Worm (Caenorhabditis elegans) whole organism, L1 larva: Measurements from ENCODE around the gene men-1.

Source experiments
- F16B12.6 ChIP-seq: fragments of 150-350 bp; optimal IDR thresholded peaks from 2 replicates; lab custom pipeline; 2014; ENCODE audit warnings: missing biosample characterization, missing genetic modification characterization
- Y116A8C.19 ChIP-seq: sonication (generic microtip); optimal IDR thresholded peaks from 2 replicates; lab custom pipeline; 2016; ENCODE audit warnings: missing compliant biosample characterization, missing genetic modification characterization, borderline replicate concordance
- alr-1 ChIP-seq: fragments of 200-800 bp; sonication (Bioruptor generic); optimal IDR thresholded peaks from 2 replicates; lab custom pipeline; 2018; ENCODE audit warnings: borderline replicate concordance, mild to moderate bottlenecking, missing genetic modification characterization, missing compliant biosample characterization
- ama-1 ChIP-seq: fragments of 150-350 bp; optimal IDR thresholded peaks from 2 replicates; lab custom pipeline; 2014
- blmp-1 ChIP-seq: fragments of 150-350 bp; optimal IDR thresholded peaks from 2 replicates; lab custom pipeline; 2014; ENCODE audit warnings: missing biosample characterization, missing genetic modification characterization
- ceh-63 ChIP-seq: fragments of 200-800 bp; sonication (Bioruptor generic); optimal IDR thresholded peaks from 2 replicates; lab custom pipeline; 2018; ENCODE audit warnings: mild to moderate bottlenecking, missing genetic modification characterization, missing compliant biosample characterization
- ceh-88 ChIP-seq: fragments of 200-800 bp; sonication (Bioruptor generic); IDR thresholded peaks from 2 replicates; pipeline ENCODE4 v1.3.6; 2022; ENCODE audit warnings: missing genetic modification characterization, missing compliant biosample characterization
- ceh-90 ChIP-seq: sonication (generic microtip); optimal IDR thresholded peaks from 2 replicates; lab custom pipeline; 2016; ENCODE audit warnings: missing genetic modification characterization, missing compliant biosample characterization
- ces-1 ChIP-seq: fragments of 150-350 bp; optimal IDR thresholded peaks from 2 replicates; lab custom pipeline; 2014; ENCODE audit warnings: missing biosample characterization, missing genetic modification reagents, missing genetic modification characterization
- dpl-1 ChIP-seq, 3 experiments: fragments of 150-350 bp in 2 of 3; sonication (generic microtip) in 1 of 3; optimal IDR thresholded peaks; 2 replicates each; lab custom pipeline; 2014 to 2017; ENCODE audit warnings: missing biosample characterization in 3 of 3, missing genetic modification characterization in 3 of 3, missing genetic modification reagents in 3 of 3
- dsc-1 ChIP-seq: sonication (generic microtip); optimal IDR thresholded peaks from 2 replicates; lab custom pipeline; 2016; ENCODE audit warnings: mild to moderate bottlenecking, missing genetic modification characterization, missing compliant biosample characterization
- efl-3 ChIP-seq: fragments of 200-800 bp; sonication (Bioruptor generic); optimal IDR thresholded peaks from 2 replicates; lab custom pipeline; 2018; ENCODE audit warnings: mild to moderate bottlenecking, missing genetic modification characterization, missing compliant biosample characterization
- egl-27 ChIP-seq, 2 experiments: fragments of 150-350 bp in 1 of 2; sonication (generic microtip); optimal IDR thresholded peaks; 3 replicates each; lab custom pipeline; 2017 to 2018; ENCODE audit warnings: missing biosample characterization in 2 of 2, missing genetic modification characterization in 2 of 2, missing genetic modification reagents in 2 of 2
- elt-2 ChIP-seq: sonication (generic microtip); optimal IDR thresholded peaks from 2 replicates; lab custom pipeline; 2016; ENCODE audit warnings: missing genetic modification characterization, mild to moderate bottlenecking, inconsistent platforms, missing compliant biosample characterization, missing genetic modification reagents
- fkh-10 ChIP-seq: sonication (generic microtip); optimal IDR thresholded peaks from 2 replicates; lab custom pipeline; 2017; ENCODE audit warnings: missing biosample characterization, missing genetic modification reagents, missing genetic modification characterization
- hpl-2 ChIP-seq: fragments of 150-350 bp; optimal IDR thresholded peaks from 2 replicates; lab custom pipeline; 2014; ENCODE audit warnings: missing biosample characterization, missing genetic modification reagents, missing genetic modification characterization
- irx-1 ChIP-seq: sonication (generic microtip); optimal IDR thresholded peaks from 2 replicates; lab custom pipeline; 2016; ENCODE audit warnings: missing genetic modification characterization, missing compliant biosample characterization
- lin-13 ChIP-seq: fragments of 150-350 bp; optimal IDR thresholded peaks from 2 replicates; lab custom pipeline; 2014; ENCODE audit warnings: missing biosample characterization, missing genetic modification reagents, missing genetic modification characterization
- lin-14 ChIP-seq: fragments of 200-800 bp; sonication (Bioruptor generic); optimal IDR thresholded peaks from 2 replicates; lab custom pipeline; 2018; ENCODE audit warnings: mild to moderate bottlenecking, missing genetic modification characterization, moderate library complexity, missing compliant biosample characterization
- lin-15B ChIP-seq: fragments of 150-350 bp; sonication (generic microtip); optimal IDR thresholded peaks from 3 replicates; lab custom pipeline; 2014; ENCODE audit warnings: missing biosample characterization, missing genetic modification characterization
- lin-35 ChIP-seq, 2 experiments: fragments of 150-350 bp; optimal IDR thresholded peaks; 2 replicates each; lab custom pipeline; 2014; ENCODE audit warnings: missing biosample characterization in 2 of 2, missing genetic modification characterization in 2 of 2, missing genetic modification reagents in 2 of 2
- lsy-2 ChIP-seq, 2 experiments: fragments of 150-350 bp; optimal IDR thresholded peaks; 2 replicates each; lab custom pipeline; 2014; ENCODE audit warnings: missing biosample characterization in 2 of 2, missing genetic modification characterization in 2 of 2
- mab-9 ChIP-seq: fragments of 200-800 bp; sonication (Bioruptor generic); IDR thresholded peaks from 2 replicates; pipeline ENCODE4 v1.3.6; 2022; ENCODE audit warnings: missing genetic modification reagents, missing genetic modification characterization, missing compliant biosample characterization
- mdl-1 ChIP-seq, 2 experiments: fragments of 150-350 bp; optimal IDR thresholded peaks; 2 replicates each; lab custom pipeline; 2014 to 2017; ENCODE audit warnings: missing biosample characterization in 2 of 2, missing genetic modification characterization in 2 of 2, inconsistent platforms in 1 of 2
- mef-2 ChIP-seq: fragments of 150-350 bp; optimal IDR thresholded peaks from 2 replicates; lab custom pipeline; 2014; ENCODE audit warnings: missing biosample characterization, missing genetic modification characterization
- mep-1 ChIP-seq: fragments of 150-350 bp; optimal IDR thresholded peaks from 2 replicates; lab custom pipeline; 2014; ENCODE audit warnings: missing biosample characterization, missing genetic modification characterization
- nhr-11 ChIP-seq: fragments of 150-350 bp; optimal IDR thresholded peaks from 2 replicates; lab custom pipeline; 2014; ENCODE audit warnings: missing biosample characterization, missing genetic modification characterization
- nhr-12 ChIP-seq: sonication (generic microtip); optimal IDR thresholded peaks from 2 replicates; lab custom pipeline; 2017; ENCODE audit warnings: missing biosample characterization, missing genetic modification characterization
- nhr-20 ChIP-seq: sonication (generic microtip); optimal IDR thresholded peaks from 2 replicates; lab custom pipeline; 2016; ENCODE audit warnings: mild to moderate bottlenecking, missing genetic modification characterization, missing compliant biosample characterization
- nhr-47 ChIP-seq: sonication (generic microtip); optimal IDR thresholded peaks from 2 replicates; lab custom pipeline; 2016; ENCODE audit warnings: mild to moderate bottlenecking, missing genetic modification characterization, moderate library complexity, missing compliant biosample characterization
- nhr-84 ChIP-seq: sonication (generic microtip); optimal IDR thresholded peaks from 2 replicates; lab custom pipeline; 2017; ENCODE audit warnings: missing biosample characterization, missing genetic modification characterization
- nhr-90 ChIP-seq: sonication (generic microtip); optimal IDR thresholded peaks from 2 replicates; lab custom pipeline; 2016; ENCODE audit warnings: mild to moderate bottlenecking, missing genetic modification characterization, missing compliant biosample characterization; ENCODE audit not compliant: poor library complexity
- pag-3 ChIP-seq: sonication (generic microtip); optimal IDR thresholded peaks from 2 replicates; lab custom pipeline; 2017; ENCODE audit warnings: missing genetic modification characterization, mild to moderate bottlenecking, missing compliant biosample characterization, antibody characterized with exemption, borderline replicate concordance; ENCODE audit not compliant: insufficient read depth
- pax-3 ChIP-seq: fragments of 200-800 bp; sonication (Bioruptor generic); optimal IDR thresholded peaks from 2 replicates; lab custom pipeline; 2018; ENCODE audit warnings: mild to moderate bottlenecking, missing genetic modification characterization, moderate library complexity, missing compliant biosample characterization
- pqm-1 ChIP-seq: sonication (generic microtip); optimal IDR thresholded peaks from 3 replicates; lab custom pipeline; 2017; ENCODE audit warnings: missing biosample characterization, missing genetic modification characterization
- snu-23 ChIP-seq: sonication (generic microtip); optimal IDR thresholded peaks from 2 replicates; lab custom pipeline; 2016; ENCODE audit warnings: missing genetic modification characterization, missing compliant biosample characterization
- sox-4 ChIP-seq: sonication (generic microtip); optimal IDR thresholded peaks from 2 replicates; lab custom pipeline; 2016; ENCODE audit warnings: missing genetic modification characterization, missing compliant biosample characterization
- sptf-1 ChIP-seq: fragments of 150-350 bp; optimal IDR thresholded peaks from 2 replicates; lab custom pipeline; 2014; ENCODE audit warnings: missing biosample characterization, missing genetic modification characterization
- swsn-7 ChIP-seq: sonication (generic microtip); optimal IDR thresholded peaks from 2 replicates; lab custom pipeline; 2016; ENCODE audit warnings: missing genetic modification characterization, missing compliant biosample characterization
- tbx-2 ChIP-seq: sonication (generic microtip); optimal IDR thresholded peaks from 2 replicates; lab custom pipeline; 2016; ENCODE audit warnings: missing genetic modification characterization, missing compliant biosample characterization
- unc-62 ChIP-seq: fragments of 150-350 bp; optimal IDR thresholded peaks from 2 replicates; lab custom pipeline; 2014; ENCODE audit warnings: missing biosample characterization, missing genetic modification reagents, missing genetic modification characterization
- unc-98 ChIP-seq: fragments of 200-800 bp; sonication (Bioruptor generic); IDR thresholded peaks from 2 replicates; pipeline ENCODE4 v1.3.6; 2022; ENCODE audit warnings: missing genetic modification characterization, missing compliant biosample characterization

Gene men-1

ce11 chrII:14269142-14269593 is 35.2 kb upstream of the men-1 start, which contains the start of gene Y54G11A.1 (continued):
- no peak for TF ChIP-seq nhr-90 (tag; lab: Kevin White, UChicago)
- TF ChIP-seq elt-2 (tag; lab: Kevin White, UChicago), result no peak
- no peak for TF ChIP-seq dpl-1 (GFP tag; optimal IDR thresholded peaks at IDR 0.05; lab: Kevin White, UChicago)

ce11 chrII:14257943-14258342 is 24.0 kb upstream of the men-1 start:
- TF ChIP-seq sptf-1 (tag; lab: Kevin White, UChicago), result no peak
- no peak for TF ChIP-seq nhr-47
- TF ChIP-seq mdl-1 (tag; optimal IDR thresholded peaks at IDR 0.05; lab: Kevin White, UChicago), result no peak
- TF ChIP-seq egl-27 (tag; optimal IDR thresholded peaks at IDR 0.05; lab: Kevin White, UChicago), result no peak
- no peak for TF ChIP-seq lin-13 (GFP tag; lab: Kevin White, UChicago)
- no peak for TF ChIP-seq F16B12.6 (tag; lab: Kevin White, UChicago)
- no peak for TF ChIP-seq efl-3 (GFP tag; lab: Kevin White, UChicago)
- no peak for TF ChIP-seq nhr-20 (tag; lab: Kevin White, UChicago)
- no peak for TF ChIP-seq unc-62
- TF ChIP-seq ceh-63, result no peak
- TF ChIP-seq mef-2 (tag; lab: Kevin White, UChicago), result no peak
- TF ChIP-seq nhr-11 (tag; lab: Kevin White, UChicago), result no peak
- TF ChIP-seq irx-1 (tag; lab: Kevin White, UChicago), result no peak
- TF ChIP-seq lin-15B (tag; lab: Kevin White, UChicago), result no peak
- no peak for TF ChIP-seq ama-1
- TF ChIP-seq unc-98, result no peak
- TF ChIP-seq pqm-1 (tag; lab: Kevin White, UChicago), result no peak
- TF ChIP-seq dpl-1 (GFP tag; optimal IDR thresholded peaks at IDR 0.05; lab: Kevin White, UChicago), result no peak
- TF ChIP-seq fkh-10 (GFP tag; lab: Kevin White, UChicago), result no peak
- no peak for TF ChIP-seq lsy-2 (tag; optimal IDR thresholded peaks at IDR 0.05; lab: Kevin White, UChicago)

ce11 chrII:14256779-14257178 is 22.9 kb upstream of the men-1 start, which contains the start of gene Y54G11A.19:
Y54G11A.19 (minus strand) TSS chrII:14256879.
- TF ChIP-seq unc-98 (no peak), egl-27 (tag; optimal IDR thresholded peaks at IDR 0.05; lab: Kevin White, UChicago) (no peak), mep-1 (no peak), blmp-1 (tag; lab: Kevin White, UChicago) (no peak), swsn-7 (tag; lab: Kevin White, UChicago) (no peak), hpl-2 (GFP tag; lab: Kevin White, UChicago) (no peak), nhr-12 (tag; lab: Kevin White, UChicago) (no peak), Y116A8C.19 (tag; lab: Kevin White, UChicago) (no peak), fkh-10 (GFP tag; lab: Kevin White, UChicago) (no peak)
- TF ChIP-seq, all 84 proteins: peak for 0

- TF ChIP-seq unc-62 (no peak), dsc-1 (tag; lab: Kevin White, UChicago) (no peak), ceh-63 (no peak), nhr-12 (tag; lab: Kevin White, UChicago) (no peak), tbx-2 (tag; lab: Kevin White, UChicago) (no peak), alr-1 (no peak), mef-2 (tag; lab: Kevin White, UChicago) (no peak), snu-23 (no peak), sptf-1 (tag; lab: Kevin White, UChicago) (no peak), pag-3 (tag; lab: Kevin White, UChicago) (no peak), nhr-84 (tag; lab: Kevin White, UChicago) (no peak)
These were observed 21.9 kb upstream of the men-1 start for ce11 chrII:14255850-14256249.

- no peak for TF ChIP-seq pqm-1 (tag; lab: Kevin White, UChicago)
- no peak for TF ChIP-seq ceh-88 (GFP tag; lab: Robert Waterston, UW)
- TF ChIP-seq tbx-2 (tag; lab: Kevin White, UChicago), result no peak
- TF ChIP-seq nhr-11 (tag; lab: Kevin White, UChicago), result no peak
- TF ChIP-seq Y116A8C.19 (tag; lab: Kevin White, UChicago), result no peak
- no peak for TF ChIP-seq hpl-2 (GFP tag; lab: Kevin White, UChicago)
- TF ChIP-seq mef-2 (tag; lab: Kevin White, UChicago), result no peak
- no peak for TF ChIP-seq ama-1
- no peak for TF ChIP-seq irx-1 (tag; lab: Kevin White, UChicago)
- no peak for TF ChIP-seq lin-14
- no peak for TF ChIP-seq pag-3 (tag; lab: Kevin White, UChicago)
- TF ChIP-seq ceh-90 (tag; lab: Kevin White, UChicago), result no peak
- no peak for TF ChIP-seq pax-3 (tag; lab: Kevin White, UChicago)
- TF ChIP-seq mab-9, result no peak
- TF ChIP-seq nhr-20 (tag; lab: Kevin White, UChicago), result no peak
- no peak for TF ChIP-seq sox-4
- no peak for TF ChIP-seq lin-35 (GFP tag; optimal IDR thresholded peaks at IDR 0.05; lab: Kevin White, UChicago)
- TF ChIP-seq ces-1 (GFP tag; lab: Kevin White, UChicago), result no peak
These were observed 18.1 kb upstream of the men-1 start, which contains the start of gene Y54G11A.2 for ce11 chrII:14252057-14252456. Y54G11A.2 (plus strand) TSS chrII:14252357.
